Fruit fly (Drosophila melanogaster) whole organism, wandering third instar larva: ENCODE measurements around the gene CG31550.

ENCODE experiments used
- Abd-B ChIP-seq: fragments of >200 bp; optimal IDR thresholded peaks from 2 replicates; lab custom pipeline; 2017; ENCODE audit warnings: missing biosample characterization, missing genetic modification characterization
- CG32264 ChIP-seq: fragments of 200-800 bp; sonication (Bioruptor generic); optimal IDR thresholded peaks from 2 replicates; lab custom pipeline; 2016; ENCODE audit warnings: missing biosample characterization, missing genetic modification characterization
- CG9705 ChIP-seq: fragments of 200-800 bp; sonication (Bioruptor generic); optimal IDR thresholded peaks from 2 replicates; lab custom pipeline; 2018; ENCODE audit warnings: missing biosample characterization, mild to moderate bottlenecking, missing genetic modification characterization
- CrebA ChIP-seq: fragments of 200-800 bp; sonication (Bioruptor generic); optimal IDR thresholded peaks from 2 replicates; lab custom pipeline; 2016; ENCODE audit warnings: missing biosample characterization, mild to moderate bottlenecking, missing genetic modification characterization, borderline replicate concordance
- Dfd ChIP-seq: fragments of >200 bp; optimal IDR thresholded peaks from 2 replicates; lab custom pipeline; 2017; ENCODE audit warnings: missing biosample characterization, missing genetic modification characterization
- Dif ChIP-seq: fragments of 200-275, 200-300 bp; sonication (Bioruptor generic); optimal IDR thresholded peaks from 2 replicates; lab custom pipeline; 2018; ENCODE audit warnings: missing biosample characterization, missing genetic modification characterization; ENCODE audit not compliant: partially characterized antibody
- GATAd ChIP-seq: sonication (Bioruptor generic); optimal IDR thresholded peaks from 2 replicates; lab custom pipeline; 2016; ENCODE audit warnings: missing biosample characterization, missing genetic modification characterization
- HLH106 ChIP-seq: fragments of 200-800 bp; optimal IDR thresholded peaks from 3 replicates; lab custom pipeline; 2019; ENCODE audit warnings: missing biosample characterization, mild to moderate bottlenecking, missing genetic modification characterization, moderate library complexity
- Hnf4 ChIP-seq: fragments of 200-800 bp; sonication (Bioruptor generic); optimal IDR thresholded peaks from 2 replicates; lab custom pipeline; 2016; ENCODE audit warnings: missing biosample characterization, mild to moderate bottlenecking, missing genetic modification characterization
- Hr78 ChIP-seq: fragments of >200 bp; optimal IDR thresholded peaks from 2 replicates; lab custom pipeline; 2017; ENCODE audit warnings: missing biosample characterization, missing genetic modification characterization
- Hr83 ChIP-seq: fragments of 200-300 bp; sonication (Bioruptor generic); optimal IDR thresholded peaks from 2 replicates; lab custom pipeline; 2016; ENCODE audit warnings: missing biosample characterization, mild to moderate bottlenecking, missing genetic modification characterization, moderate library complexity; ENCODE audit not compliant: poor library complexity, severe bottlenecking
- Jra ChIP-seq: sonication (Bioruptor generic); optimal IDR thresholded peaks from 2 replicates; lab custom pipeline; 2016; ENCODE audit warnings: missing biosample characterization, missing genetic modification characterization
- Mio ChIP-seq: sonication (Bioruptor generic); optimal IDR thresholded peaks from 2 replicates; lab custom pipeline; 2016; ENCODE audit warnings: missing biosample characterization, missing genetic modification characterization
- Myc ChIP-seq: fragments of >200 bp; optimal IDR thresholded peaks from 2 replicates; lab custom pipeline; 2017
- N ChIP-seq: fragments of >200 bp; optimal IDR thresholded peaks from 2 replicates; lab custom pipeline; 2018; ENCODE audit warnings: missing biosample characterization, missing external identifiers, missing genetic modification characterization
- OdsH ChIP-seq: fragments of 200-800 bp; sonication (Bioruptor generic); optimal IDR thresholded peaks from 2 replicates; lab custom pipeline; 2016; ENCODE audit warnings: missing biosample characterization, mild to moderate bottlenecking, missing genetic modification characterization
- Rel ChIP-seq, 2 experiments: fragments of 200-800 bp; sonication (Bioruptor generic) in 1 of 2; optimal IDR thresholded peaks; 2 replicates in 1 of 2; 3 replicates in 1 of 2; lab custom pipeline; 2016 to 2019; ENCODE audit warnings: mild to moderate bottlenecking in 2 of 2, missing biosample characterization in 2 of 2, missing genetic modification characterization in 2 of 2, moderate library complexity in 1 of 2
- Sp1 ChIP-seq: fragments of 200-800 bp; sonication (Bioruptor generic); optimal IDR thresholded peaks from 3 replicates; lab custom pipeline; 2019; ENCODE audit warnings: missing biosample characterization, mild to moderate bottlenecking, missing genetic modification characterization, moderate library complexity
- Vsx2 ChIP-seq: fragments of 200-300, 225-300 bp; sonication (Bioruptor generic); optimal IDR thresholded peaks from 2 replicates; lab custom pipeline; 2018; ENCODE audit warnings: missing biosample characterization, missing genetic modification characterization; ENCODE audit not compliant: partially characterized antibody
- br ChIP-seq: fragments of 200-800 bp; sonication (Bioruptor generic); optimal IDR thresholded peaks from 2 replicates; lab custom pipeline; 2016; ENCODE audit warnings: missing biosample characterization, missing genetic modification characterization
- brk ChIP-seq: fragments of 200-800 bp; sonication (Bioruptor generic); optimal IDR thresholded peaks from 2 replicates; lab custom pipeline; 2016; ENCODE audit warnings: missing biosample characterization, mild to moderate bottlenecking, missing genetic modification characterization
- dl ChIP-seq, 2 experiments: fragments of 175-275, 200-275 bp in 1 of 2; fragments of 200-275 bp in 1 of 2; sonication (Bioruptor generic); optimal IDR thresholded peaks; lab custom pipeline; 2018; ENCODE audit warnings: mild to moderate bottlenecking in 2 of 2, missing biosample characterization in 2 of 2, missing genetic modification characterization in 2 of 2, moderate library complexity in 2 of 2; ENCODE audit not compliant: partially characterized antibody in 2 of 2, insufficient read depth in 1 of 2
- dmrt93B ChIP-seq: fragments of 200-800 bp; sonication (Bioruptor generic); optimal IDR thresholded peaks from 2 replicates; lab custom pipeline; 2018; ENCODE audit warnings: missing biosample characterization, mild to moderate bottlenecking, missing genetic modification characterization
- dsf ChIP-seq: sonication (Bioruptor generic); optimal IDR thresholded peaks from 2 replicates; lab custom pipeline; 2016; ENCODE audit warnings: missing biosample characterization, missing genetic modification characterization, borderline replicate concordance
- ey ChIP-seq: fragments of 200-800 bp; sonication (Bioruptor generic); optimal IDR thresholded peaks from 2 replicates; lab custom pipeline; 2016; ENCODE audit warnings: missing biosample characterization, missing genetic modification characterization
- foxo ChIP-seq, 2 experiments: fragments of 200-800 bp; sonication (Bioruptor generic); optimal IDR thresholded peaks; 2 replicates in 1 of 2; 3 replicates in 1 of 2; lab custom pipeline; 2016 to 2017; ENCODE audit warnings: missing biosample characterization in 2 of 2, missing genetic modification characterization in 2 of 2
- fru ChIP-seq: fragments of 200-800 bp; sonication (Bioruptor generic); optimal IDR thresholded peaks from 3 replicates; lab custom pipeline; 2016; ENCODE audit warnings: missing biosample characterization, mild to moderate bottlenecking, missing genetic modification characterization
- h ChIP-seq: fragments of 200-800 bp; sonication (Bioruptor generic); optimal IDR thresholded peaks from 3 replicates; lab custom pipeline; 2016; ENCODE audit warnings: missing biosample characterization, mild to moderate bottlenecking, missing genetic modification characterization
- jim ChIP-seq: fragments of 175-275, 200-325 bp; sonication (Bioruptor generic); optimal IDR thresholded peaks from 2 replicates; lab custom pipeline; 2016; ENCODE audit warnings: missing biosample characterization, mild to moderate bottlenecking, missing genetic modification characterization
- lola ChIP-seq: fragments of >200 bp; optimal IDR thresholded peaks from 2 replicates; lab custom pipeline; 2017; ENCODE audit warnings: missing biosample characterization, missing genetic modification characterization
- pan ChIP-seq: fragments of >200 bp; optimal IDR thresholded peaks from 2 replicates; lab custom pipeline; 2017
- psq ChIP-seq: fragments of 200-800 bp; sonication (Bioruptor generic); optimal IDR thresholded peaks from 3 replicates; lab custom pipeline; 2017; ENCODE audit warnings: missing biosample characterization, mild to moderate bottlenecking, missing genetic modification characterization, moderate library complexity
- rgr ChIP-seq: fragments of 200-800 bp; sonication (Bioruptor generic); optimal IDR thresholded peaks from 3 replicates; lab custom pipeline; 2016; ENCODE audit warnings: missing biosample characterization, mild to moderate bottlenecking, missing genetic modification characterization
- sage ChIP-seq: fragments of 200-800 bp; sonication (Bioruptor generic); optimal IDR thresholded peaks from 2 replicates; lab custom pipeline; 2016; ENCODE audit warnings: missing biosample characterization, mild to moderate bottlenecking, missing genetic modification characterization
- sv ChIP-seq: fragments of 200-800 bp; sonication (Bioruptor generic); optimal IDR thresholded peaks from 3 replicates; lab custom pipeline; 2016; ENCODE audit warnings: missing biosample characterization, missing genetic modification characterization
- tai ChIP-seq: sonication (Bioruptor generic); optimal IDR thresholded peaks from 2 replicates; lab custom pipeline; 2016; ENCODE audit warnings: missing biosample characterization, missing genetic modification characterization
- usp ChIP-seq: fragments of >200 bp; optimal IDR thresholded peaks from 2 replicates; lab custom pipeline; 2017; ENCODE audit warnings: missing biosample characterization, missing genetic modification characterization
- woc ChIP-seq: sonication (Bioruptor generic); optimal IDR thresholded peaks from 2 replicates; lab custom pipeline; 2016; ENCODE audit warnings: missing biosample characterization, mild to moderate bottlenecking, missing genetic modification characterization

Gene CG31550

DNA sequence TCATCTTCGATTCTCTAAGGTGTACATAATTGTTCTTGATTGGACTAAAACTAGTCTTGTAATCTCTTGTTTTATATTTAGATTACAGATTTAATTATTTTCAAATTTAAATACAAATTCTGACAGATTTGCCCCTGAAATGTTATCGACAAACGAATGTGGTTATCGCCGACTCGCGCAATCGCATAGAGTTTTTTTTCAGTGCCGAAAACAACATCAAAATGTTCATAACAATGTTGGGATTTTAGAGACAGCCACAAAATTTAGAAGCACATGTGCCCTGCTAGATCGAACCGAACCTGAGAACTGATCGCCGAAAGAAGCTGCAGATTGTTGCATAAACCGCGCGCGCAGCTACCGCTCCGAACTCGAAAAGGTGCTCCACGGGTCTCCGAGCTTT is 17.7 kb upstream of the CG31550 start, which contains the start of gene POLDIP2:
POLDIP2 (plus strand) TSS at position 160 of the 400 bp plus-strand sequence.
- TF ChIP-seq Rel (GFP tag; optimal IDR thresholded peaks at IDR 0.05; lab: Kevin White, UChicago) (no peak), Rel (tag; optimal IDR thresholded peaks at IDR 0.05; lab: Kevin White, UChicago) (peak; percentile 47), rgr (GFP tag; lab: Kevin White, UChicago) (peak; percentile 8), CG9705 (GFP tag; lab: Kevin White, UChicago) (no peak), Hr83 (GFP tag; lab: Kevin White, UChicago) (peak; percentile 9)
- TF ChIP-seq, all 38 proteins: peak for 3

DNA sequence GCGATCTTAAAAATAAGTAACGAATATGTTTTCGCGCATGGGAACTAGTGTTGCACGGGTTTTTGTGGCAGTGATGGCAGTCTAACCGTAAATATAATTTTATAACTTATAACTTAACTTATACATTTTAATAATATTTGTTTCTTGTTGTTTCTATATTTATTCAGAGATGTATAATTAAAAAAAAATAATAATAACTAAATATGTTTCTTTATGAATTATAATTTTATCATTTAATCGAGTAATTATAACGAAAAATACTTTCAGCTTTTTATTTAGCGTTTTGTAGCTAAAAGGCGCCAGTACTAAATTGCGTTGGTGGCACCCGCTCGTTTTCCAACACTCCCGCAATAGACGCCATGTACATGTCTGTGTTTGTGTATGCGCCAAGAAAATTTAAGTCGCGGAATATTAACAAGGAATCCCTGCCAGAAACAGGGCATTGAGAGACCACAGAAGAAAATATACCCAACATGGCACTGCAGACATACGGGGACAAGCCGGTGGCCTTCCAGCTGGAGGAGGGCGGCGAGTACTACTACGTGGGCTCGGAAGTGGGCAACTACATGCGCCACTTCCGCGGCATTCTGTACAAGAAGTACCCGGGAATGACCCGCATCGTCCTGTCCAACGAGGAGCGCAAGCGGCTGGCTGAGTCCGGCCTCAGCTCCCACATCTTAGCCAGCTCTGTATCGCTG is 14.6 kb upstream of the CG31550 start, which contains the start of the genes mRpL44 and Snr1:
mRpL44 (minus strand) TSS at position 51 of the 698 bp plus-strand sequence.
Snr1 (plus strand) TSS at position 341 of the 698 bp plus-strand sequence.
- TF ChIP-seq sv (GFP tag; lab: Kevin White, UChicago): no peak
- TF ChIP-seq h (GFP tag; lab: Kevin White, UChicago): no peak
- TF ChIP-seq sage (GFP tag; lab: Kevin White, UChicago): no peak
- peak; percentile 48 for TF ChIP-seq OdsH (GFP tag; lab: Kevin White, UChicago)
- no peak for TF ChIP-seq Jra (GFP tag; lab: Kevin White, UChicago)
- no peak for TF ChIP-seq CG32264
- TF ChIP-seq Dfd (GFP tag; lab: Kevin White, UChicago): no peak
- TF ChIP-seq CrebA (GFP tag; lab: Kevin White, UChicago): no peak
- TF ChIP-seq Hr78 (GFP tag; lab: Kevin White, UChicago): no peak
- no peak for TF ChIP-seq ey (GFP tag; lab: Kevin White, UChicago)
- TF ChIP-seq lola (GFP tag; lab: Kevin White, UChicago): no peak
- TF ChIP-seq Hr83 (GFP tag; lab: Kevin White, UChicago): no peak
- TF ChIP-seq rgr (GFP tag; lab: Kevin White, UChicago): no peak
- no peak for TF ChIP-seq Hnf4 (GFP tag; lab: Kevin White, UChicago)
- no peak for TF ChIP-seq Vsx2 (GFP tag; lab: Kevin White, UChicago)
- no peak for TF ChIP-seq Rel (GFP tag; optimal IDR thresholded peaks at IDR 0.05; lab: Kevin White, UChicago)
- TF ChIP-seq Rel (tag; optimal IDR thresholded peaks at IDR 0.05; lab: Kevin White, UChicago): no peak
- TF ChIP-seq pan (lab: Kevin White, UChicago): no peak
- no peak for TF ChIP-seq Dif (GFP tag; lab: Kevin White, UChicago)
- TF ChIP-seq N (GFP tag; lab: Kevin White, UChicago): no peak
- peak; percentile 35 for TF ChIP-seq CG9705 (GFP tag; lab: Kevin White, UChicago)
- no peak for TF ChIP-seq dsf (GFP tag; lab: Kevin White, UChicago)
- peak; percentile 73 for TF ChIP-seq Sp1 (GFP tag; lab: Kevin White, UChicago)
- no peak for TF ChIP-seq GATAd (GFP tag; lab: Kevin White, UChicago)
- peak in 1 of 2 experiments; percentile 58 for TF ChIP-seq foxo (GFP tag; optimal IDR thresholded peaks at IDR 0.05; lab: Kevin White, UChicago)
- TF ChIP-seq Mio (GFP tag; lab: Kevin White, UChicago): no peak
- no peak for TF ChIP-seq Abd-B (GFP tag; lab: Kevin White, UChicago)
- peak; percentile 55 for TF ChIP-seq psq (GFP tag; lab: Kevin White, UChicago)
- TF ChIP-seq HLH106 (tag; lab: Kevin White, UChicago): peak; percentile 74
- no peak for TF ChIP-seq jim (GFP tag; lab: Kevin White, UChicago)
- no peak for TF ChIP-seq fru (GFP tag; lab: Kevin White, UChicago)
- no peak for TF ChIP-seq dl (GFP tag; optimal IDR thresholded peaks at IDR 0.05; lab: Kevin White, UChicago; ENCODE audit: insufficient read depth in 1 of 2, partially characterized antibody in 2 of 2)
- TF ChIP-seq Myc (lab: Kevin White, UChicago): peak; percentile 97
- TF ChIP-seq tai (GFP tag; lab: Kevin White, UChicago): no peak
- no peak for TF ChIP-seq usp (GFP tag; lab: Kevin White, UChicago)
- no peak for TF ChIP-seq br (GFP tag; lab: Kevin White, UChicago)
- no peak for TF ChIP-seq dmrt93B (GFP tag; lab: Kevin White, UChicago)
- peak; percentile 75 for TF ChIP-seq woc (GFP tag; lab: Kevin White, UChicago)
- TF ChIP-seq brk (GFP tag; lab: Kevin White, UChicago): no peak
